Fruit fly (Drosophila melanogaster): ENCODE results near the gene trx.

dm6 chr3R:14226662-14227061 lies 60.0 kb downstream of the trx start, which contains the start of gene CG9631:
- TF ChIP-seq CG34367 (tag; optimal IDR thresholded peaks at IDR 0.05) = no peak
- no peak for TF ChIP-seq CG8301 (tag; optimal IDR thresholded peaks at IDR 0.05)
- TF ChIP-seq rn (GFP tag; IDR thresholded peaks at IDR 0.05) = no peak
- TF ChIP-seq Ets98B (GFP tag; IDR thresholded peaks at IDR 0.05) = no peak
- TF ChIP-seq CG17806 (tag; optimal IDR thresholded peaks at IDR 0.05) = no peak
- no peak for TF ChIP-seq fd96Ca (GFP tag; IDR thresholded peaks at IDR 0.05)
- TF ChIP-seq CG14655 (GFP tag; optimal IDR thresholded peaks at IDR 0.05) = no peak
- no peak for TF ChIP-seq CG4496 (GFP tag; IDR thresholded peaks at IDR 0.05)
- TF ChIP-seq Snoo (tag; optimal IDR thresholded peaks at IDR 0.05) = no peak
